Fruit fly (Drosophila melanogaster) whole organism, embryonic: ENCODE measurements around the gene PsGEF.

Experiments
- ATbp ChIP-seq: fragments of 200-800 bp; sonication (Bioruptor generic); optimal IDR thresholded peaks from 2 replicates; lab custom pipeline; 2017; ENCODE audit warnings: missing biosample characterization, mild to moderate bottlenecking, missing genetic modification characterization, missing genetic modification reagents
- Awh ChIP-seq: fragments of 200-800 bp; sonication (Bioruptor generic); IDR thresholded peaks from 2 replicates; pipeline ENCODE4, ENCODE4 v1.3.6; 2022; ENCODE audit warnings: missing biosample characterization, missing genetic modification characterization
- B-H2 ChIP-seq: fragments of 200-800 bp; sonication (Bioruptor generic); optimal IDR thresholded peaks from 2 replicates; lab custom pipeline; 2018; ENCODE audit warnings: missing biosample characterization, mild to moderate bottlenecking, missing genetic modification characterization
- Bgb ChIP-seq: fragments of 200-800 bp; sonication (Bioruptor generic); IDR thresholded peaks from 2 replicates; pipeline ENCODE4 v1.3.6; 2022; ENCODE audit warnings: missing biosample characterization, missing genetic modification characterization; ENCODE audit not compliant: partially characterized antibody
- CG10321 ChIP-seq: fragments of 200-800 bp; sonication (Bioruptor generic); IDR thresholded peaks from 2 replicates; pipeline ENCODE4 v1.3.6; 2022; ENCODE audit warnings: missing biosample characterization, missing genetic modification characterization
- CG10565 ChIP-seq: fragments of 200-800 bp; sonication (Bioruptor generic); optimal IDR thresholded peaks from 3 replicates; lab custom pipeline; 2016; ENCODE audit warnings: missing biosample characterization, mild to moderate bottlenecking, missing genetic modification characterization
- CG11093 ChIP-seq: fragments of 200-800 bp; sonication (Bioruptor generic); IDR thresholded peaks from 3 replicates; pipeline ENCODE4 v1.3.6; 2022; ENCODE audit warnings: missing biosample characterization, missing genetic modification characterization
- CG11723 ChIP-seq: fragments of 200-800 bp; sonication (Bioruptor generic); optimal IDR thresholded peaks from 2 replicates; lab custom pipeline; 2017; ENCODE audit warnings: missing biosample characterization, mild to moderate bottlenecking, missing genetic modification characterization
- CG12071 ChIP-seq: fragments of 200-800 bp; sonication (Bioruptor generic); optimal IDR thresholded peaks from 3 replicates; lab custom pipeline; 2018; ENCODE audit warnings: missing biosample characterization, mild to moderate bottlenecking, missing genetic modification characterization
- CG14710 ChIP-seq: fragments of 200-800 bp; sonication (Bioruptor generic); optimal IDR thresholded peaks from 3 replicates; lab custom pipeline; 2019; ENCODE audit warnings: missing biosample characterization, mild to moderate bottlenecking, missing genetic modification characterization, moderate library complexity
- CG15479 ChIP-seq: fragments of 200-800 bp; sonication (Bioruptor generic); optimal IDR thresholded peaks from 3 replicates; lab custom pipeline; 2019; ENCODE audit warnings: missing biosample characterization, mild to moderate bottlenecking, missing genetic modification characterization, moderate library complexity
- CG15601 ChIP-seq: fragments of 200-800 bp; sonication (Bioruptor generic); optimal IDR thresholded peaks from 3 replicates; lab custom pipeline; 2019; ENCODE audit warnings: missing biosample characterization, mild to moderate bottlenecking, missing genetic modification characterization, moderate library complexity
- CG1603 ChIP-seq: fragments of 200-800 bp; sonication (Bioruptor generic); optimal IDR thresholded peaks from 2 replicates; lab custom pipeline; 2019; ENCODE audit warnings: missing biosample characterization, mild to moderate bottlenecking, missing genetic modification characterization, moderate library complexity
- CG43689 ChIP-seq: fragments of 200-800 bp; sonication (Bioruptor generic); IDR thresholded peaks from 2 replicates; pipeline ENCODE4 v1.3.6; 2022; ENCODE audit warnings: missing biosample characterization, missing genetic modification characterization
- CG6689 ChIP-seq: fragments of 200-800 bp; sonication (Bioruptor generic); IDR thresholded peaks from 2 replicates; pipeline ENCODE4 v1.3.6; 2022; ENCODE audit warnings: missing biosample characterization, missing genetic modification characterization
- CG7987 ChIP-seq: fragments of 200-800 bp; sonication (Bioruptor generic); optimal IDR thresholded peaks from 2 replicates; lab custom pipeline; 2018; ENCODE audit warnings: missing biosample characterization, mild to moderate bottlenecking, missing genetic modification characterization, moderate library complexity
- CG8089 ChIP-seq: fragments of 200-800 bp; sonication (Bioruptor generic); optimal IDR thresholded peaks from 3 replicates; lab custom pipeline; 2016; ENCODE audit warnings: missing biosample characterization, missing genetic modification characterization
- CG8359 ChIP-seq: fragments of 200-800 bp; sonication (Bioruptor generic); optimal IDR thresholded peaks from 2 replicates; lab custom pipeline; 2017; ENCODE audit warnings: missing biosample characterization, mild to moderate bottlenecking, missing genetic modification characterization, borderline replicate concordance
- D ChIP-seq, 2 experiments: fragments of 200-800 bp in 1 of 2; fragments of >200 bp in 1 of 2; sonication (Bioruptor generic) in 1 of 2; optimal IDR thresholded peaks; 2 replicates in 1 of 2; 3 replicates in 1 of 2; lab custom pipeline; 2017; ENCODE audit warnings: mild to moderate bottlenecking in 1 of 2, missing biosample characterization in 1 of 2, missing genetic modification characterization in 1 of 2, missing genetic modification reagents in 1 of 2
- Doc3 ChIP-seq: fragments of 200-800 bp; sonication (Bioruptor generic); IDR thresholded peaks from 3 replicates; pipeline ENCODE4 v1.3.6; 2022; ENCODE audit warnings: missing biosample characterization, missing genetic modification characterization; ENCODE audit not compliant: partially characterized antibody
- Drgx ChIP-seq: fragments of 200-800 bp; sonication (Bioruptor generic); IDR thresholded peaks from 2 replicates; pipeline ENCODE4 v1.3.6; 2022; ENCODE audit warnings: missing biosample characterization, missing genetic modification characterization
- Ets65A ChIP-seq: fragments of 200-800 bp; sonication (Bioruptor generic); peaks from one replicate; lab custom pipeline; 2016; ENCODE audit warnings: missing biosample characterization, missing genetic modification characterization
- Fer3 ChIP-seq: fragments of 200-800 bp; sonication (Bioruptor generic); optimal IDR thresholded peaks from 2 replicates; lab custom pipeline; 2018; ENCODE audit warnings: missing biosample characterization, mild to moderate bottlenecking, missing genetic modification characterization, moderate library complexity
- GATAe ChIP-seq: fragments of 200-800 bp; sonication (Bioruptor generic); conservative IDR thresholded peaks from 2 replicates; pipeline ENCODE4 v1.3.6; 2022; ENCODE audit warnings: missing biosample characterization, missing genetic modification characterization
- Gsc ChIP-seq: fragments of 200-800 bp; sonication (Bioruptor generic); IDR thresholded peaks from 2 replicates; pipeline ENCODE4 v1.3.6; 2022; ENCODE audit warnings: missing biosample characterization, missing genetic modification characterization
- Gug ChIP-seq: fragments of 200-800 bp; sonication (Bioruptor generic); IDR thresholded peaks from 4 replicates; pipeline ENCODE4 v1.3.6; 2022; ENCODE audit warnings: missing biosample characterization, missing genetic modification characterization
- HmgD ChIP-seq: fragments of 200-800 bp; sonication (Bioruptor generic); optimal IDR thresholded peaks from 3 replicates; lab custom pipeline; 2016; ENCODE audit warnings: missing biosample characterization, missing genetic modification characterization
- Jarid2 ChIP-seq: fragments of 200-800 bp; sonication (Bioruptor generic); optimal IDR thresholded peaks from 3 replicates; lab custom pipeline; 2017; ENCODE audit warnings: mild to moderate bottlenecking, missing biosample characterization, missing genetic modification reagents, missing genetic modification characterization
- Med ChIP-seq: fragments of 200-800 bp; sonication (Bioruptor generic); peaks from one replicate; lab custom pipeline; 2016; ENCODE audit warnings: missing biosample characterization, missing genetic modification characterization, mild to moderate bottlenecking, inconsistent platforms, moderate library complexity
- NC2β ChIP-seq: fragments of 200-800 bp; sonication (Bioruptor generic); optimal IDR thresholded peaks from 2 replicates; lab custom pipeline; 2016; ENCODE audit warnings: missing biosample characterization, missing genetic modification characterization
- PHDP ChIP-seq: fragments of 200-800 bp; sonication (Bioruptor generic); optimal IDR thresholded peaks from 3 replicates; lab custom pipeline; 2018; ENCODE audit warnings: missing biosample characterization, mild to moderate bottlenecking, missing genetic modification characterization, moderate library complexity
- bowl ChIP-seq: fragments of 200-800 bp; sonication (Bioruptor generic); IDR thresholded peaks from 2 replicates; pipeline ENCODE4 v1.3.6; 2022; ENCODE audit warnings: missing biosample characterization, missing genetic modification characterization
- cad ChIP-seq: fragments of >200 bp; optimal IDR thresholded peaks from 2 replicates; lab custom pipeline; 2017; ENCODE audit warnings: missing biosample characterization, missing genetic modification characterization
- dati ChIP-seq: fragments of 200-800 bp; sonication (Bioruptor generic); IDR thresholded peaks from 2 replicates; pipeline ENCODE4 v1.3.6; 2022; ENCODE audit warnings: missing biosample characterization, missing genetic modification characterization
- ewg ChIP-seq: fragments of 200-800 bp; sonication (Bioruptor generic); optimal IDR thresholded peaks from 3 replicates; lab custom pipeline; 2017; ENCODE audit warnings: mild to moderate bottlenecking, missing biosample characterization, missing genetic modification reagents, missing genetic modification characterization
- her ChIP-seq: fragments of 200-800 bp; sonication (Bioruptor generic); optimal IDR thresholded peaks from 2 replicates; lab custom pipeline; 2016; ENCODE audit warnings: missing biosample characterization, missing genetic modification characterization
- lbe ChIP-seq: fragments of 200-800 bp; sonication (Bioruptor generic); optimal IDR thresholded peaks from 2 replicates; lab custom pipeline; 2016; ENCODE audit warnings: missing biosample characterization, mild to moderate bottlenecking, missing genetic modification characterization
- nerfin-1 ChIP-seq: fragments of 200-800 bp; sonication (Bioruptor generic); optimal IDR thresholded peaks from 3 replicates; lab custom pipeline; 2019; ENCODE audit warnings: missing biosample characterization, mild to moderate bottlenecking, missing genetic modification characterization, moderate library complexity
- odd ChIP-seq: fragments of 200-800 bp; sonication (Bioruptor generic); optimal IDR thresholded peaks from 2 replicates; lab custom pipeline; 2017; ENCODE audit warnings: missing biosample characterization, mild to moderate bottlenecking, missing genetic modification characterization
- org-1 ChIP-seq: fragments of 200-800 bp; sonication (Bioruptor generic); optimal IDR thresholded peaks from 2 replicates; lab custom pipeline; 2017; ENCODE audit warnings: missing biosample characterization, missing genetic modification characterization
- pfk ChIP-seq: fragments of 200-800 bp; sonication (Bioruptor generic); optimal IDR thresholded peaks from 2 replicates; lab custom pipeline; 2018; ENCODE audit warnings: missing biosample characterization, mild to moderate bottlenecking, missing genetic modification characterization, moderate library complexity
- prd ChIP-seq, 3 experiments: fragments of >200 bp in 2 of 3; fragments of 200-800 bp in 1 of 3; sonication (Bioruptor generic) in 1 of 3; optimal IDR thresholded peaks in 2 of 3; IDR thresholded peaks in 1 of 3; 2 replicates in 2 of 3; 3 replicates in 1 of 3; pipeline versions ENCODE4 v1.3.6 to Lab custom; 2017 to 2022; ENCODE audit warnings: missing biosample characterization in 1 of 3, missing genetic modification characterization in 1 of 3
- sd ChIP-seq: fragments of 200-800 bp; sonication (Bioruptor generic); optimal IDR thresholded peaks from 3 replicates; lab custom pipeline; 2018; ENCODE audit warnings: missing biosample characterization, mild to moderate bottlenecking, missing genetic modification characterization, moderate library complexity
- sens ChIP-seq: fragments of 200-800 bp; sonication (Bioruptor generic); peaks from one replicate; lab custom pipeline; 2016; ENCODE audit warnings: missing biosample characterization, missing genetic modification characterization
- sqz ChIP-seq: fragments of 200-800 bp; sonication (Bioruptor generic); optimal IDR thresholded peaks from 3 replicates; lab custom pipeline; 2018; ENCODE audit warnings: missing biosample characterization, mild to moderate bottlenecking, missing genetic modification characterization
- tin ChIP-seq: fragments of 200-800 bp; sonication (Bioruptor generic); optimal IDR thresholded peaks from 3 replicates; lab custom pipeline; 2016; ENCODE audit warnings: missing biosample characterization, missing genetic modification characterization
- unc-4 ChIP-seq: fragments of 200-800 bp; sonication (Bioruptor generic); IDR thresholded peaks from 2 replicates; pipeline ENCODE4 v1.3.6; 2022; ENCODE audit warnings: missing biosample characterization, missing genetic modification characterization; ENCODE audit not compliant: partially characterized antibody

The PsGEF gene

dm6 chrX:2352819-2353218 is 34.6 kb downstream of the PsGEF start (continued):
- TF ChIP-seq CG8359 (peak; percentile 12), tin (GFP tag; lab: Kevin White, UChicago) (no peak), Fer3 (tag; lab: Kevin White, UChicago) (no peak), CG12071 (GFP tag; lab: Kevin White, UChicago) (no peak), her (no peak), dati (GFP tag; lab: Robert Waterston, UW) (no peak)

dm6 chrX:2350228-2350564 is 37.3 kb downstream of the PsGEF start:
- TF ChIP-seq PHDP: no peak
- TF ChIP-seq unc-4 (GFP tag; lab: Robert Waterston, UW): no peak
- no peak for TF ChIP-seq D (optimal IDR thresholded peaks at IDR 0.05; lab: Kevin White, UChicago)
- TF ChIP-seq D (GFP tag; optimal IDR thresholded peaks at IDR 0.05; lab: Kevin White, UChicago): no peak
- no peak for TF ChIP-seq ATbp (GFP tag; lab: Kevin White, UChicago)
- TF ChIP-seq Med (GFP tag; lab: Kevin White, UChicago): peak; percentile 66
- TF ChIP-seq sens (GFP tag; lab: Kevin White, UChicago): peak; percentile 38
- TF ChIP-seq Drgx: peak; percentile 70
- no peak for TF ChIP-seq org-1 (GFP tag; lab: Kevin White, UChicago)
- TF ChIP-seq prd (optimal IDR thresholded peaks at IDR 0.05; lab: Kevin White, UChicago): no peak
- TF ChIP-seq prd (GFP tag; IDR thresholded peaks at IDR 0.05; lab: Robert Waterston, UW): no peak
- TF ChIP-seq Ets65A: peak; percentile 36
- 0 out of 2 replicates have a peak, but pooled peaks have one; percentile 6 for TF ChIP-seq Awh
- no peak for TF ChIP-seq Doc3 (GFP tag; lab: Robert Waterston, UW)
- peak; percentile 9 for TF ChIP-seq CG1603
- TF ChIP-seq CG10565: no peak
- no peak for TF ChIP-seq Jarid2 (GFP tag; lab: Kevin White, UChicago)

dm6 chrX:2349510-2350227 is 37.8 kb downstream of the PsGEF start:
- TF ChIP-seq cad (GFP tag; lab: Kevin White, UChicago) (no peak), CG11723 (GFP tag; lab: Kevin White, UChicago) (no peak), GATAe (peak; percentile 69), Bgb (GFP tag; lab: Robert Waterston, UW) (no peak), NC2β (GFP tag; lab: Kevin White, UChicago) (no peak), sd (tag; lab: Kevin White, UChicago) (peak; percentile 22), ewg (GFP tag; lab: Kevin White, UChicago) (no peak), CG15601 (tag; lab: Kevin White, UChicago) (no peak), CG8359 (peak; percentile 99), nerfin-1 (no peak), lbe (no peak), sqz (GFP tag; lab: Kevin White, UChicago) (peak; percentile 13), CG10321 (no peak), CG14710 (no peak), bowl (GFP tag; lab: Robert Waterston, UW) (no peak), CG7987 (no peak), Gsc (no peak), CG43689 (GFP tag; lab: Robert Waterston, UW) (no peak), CG6689 (GFP tag; lab: Robert Waterston, UW) (no peak), CG11093 (no peak), pfk (GFP tag; lab: Kevin White, UChicago) (no peak), HmgD (GFP tag; lab: Kevin White, UChicago) (no peak), CG8089 (no peak), CG15479 (no peak), odd (GFP tag; lab: Kevin White, UChicago) (no peak), B-H2 (GFP tag; lab: Kevin White, UChicago) (no peak), Gug (GFP tag; lab: Robert Waterston, UW) (no peak)
